Fruit fly (Drosophila melanogaster) whole organism, adult: ENCODE measurements around the gene CG10041.

Experiments used
- CG5204 ChIP-seq: fragments of 200-800 bp; sonication (Bioruptor generic); optimal IDR thresholded peaks from 2 replicates; lab custom pipeline; 2016; ENCODE audit warnings: missing biosample characterization, missing genetic modification characterization
- Crg-1 ChIP-seq: fragments of 200-800 bp; sonication (Bioruptor generic); optimal IDR thresholded peaks from 2 replicates; lab custom pipeline; 2016; ENCODE audit warnings: missing biosample characterization, missing genetic modification characterization
- ovo ChIP-seq: fragments of 200-800 bp; sonication (Bioruptor generic); optimal IDR thresholded peaks from 2 replicates; lab custom pipeline; 2016; ENCODE audit warnings: missing biosample characterization, missing genetic modification characterization

DNA sequence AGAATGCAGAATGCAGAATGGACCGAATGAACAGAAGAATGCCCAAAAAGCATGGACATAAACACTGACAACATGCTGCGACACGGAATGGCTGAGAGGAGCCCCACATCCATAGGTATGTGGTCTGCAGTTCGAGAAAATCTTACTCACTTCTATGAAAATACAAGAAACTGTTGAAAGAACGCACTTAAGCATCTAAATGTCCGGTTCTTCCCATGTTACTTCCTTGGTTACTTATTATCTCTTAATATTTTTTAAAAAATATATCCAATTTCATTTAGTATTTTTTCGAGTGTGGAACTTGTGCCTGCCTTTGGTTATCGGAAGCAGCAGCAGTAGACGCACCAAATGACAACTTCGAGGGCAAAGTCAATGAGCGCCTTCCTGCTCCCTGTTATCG is 37.7 kb downstream of the CG10041 start:
- TF ChIP-seq CG5204 (GFP tag; lab: Kevin White, UChicago) = no peak
- no peak for TF ChIP-seq ovo
- no peak for TF ChIP-seq Crg-1 (GFP tag; lab: Kevin White, UChicago)
